Fruit fly (Drosophila melanogaster) whole organism, wandering third instar larva: Measurements from ENCODE around the gene CG31832.

Experiments used
- Abd-B ChIP-seq: fragments of >200 bp; optimal IDR thresholded peaks from 2 replicates; lab custom pipeline; 2017; ENCODE audit warnings: missing biosample characterization, missing genetic modification characterization
- CG9705 ChIP-seq: fragments of 200-800 bp; sonication (Bioruptor generic); optimal IDR thresholded peaks from 2 replicates; lab custom pipeline; 2018; ENCODE audit warnings: missing biosample characterization, mild to moderate bottlenecking, missing genetic modification characterization
- HLH106 ChIP-seq: fragments of 200-800 bp; optimal IDR thresholded peaks from 3 replicates; lab custom pipeline; 2019; ENCODE audit warnings: missing biosample characterization, mild to moderate bottlenecking, missing genetic modification characterization, moderate library complexity
- Hnf4 ChIP-seq: fragments of 200-800 bp; sonication (Bioruptor generic); optimal IDR thresholded peaks from 2 replicates; lab custom pipeline; 2016; ENCODE audit warnings: missing biosample characterization, mild to moderate bottlenecking, missing genetic modification characterization
- Hr78 ChIP-seq: fragments of >200 bp; optimal IDR thresholded peaks from 2 replicates; lab custom pipeline; 2017; ENCODE audit warnings: missing biosample characterization, missing genetic modification characterization
- Hr83 ChIP-seq: fragments of 200-300 bp; sonication (Bioruptor generic); optimal IDR thresholded peaks from 2 replicates; lab custom pipeline; 2016; ENCODE audit warnings: missing biosample characterization, mild to moderate bottlenecking, missing genetic modification characterization, moderate library complexity; ENCODE audit not compliant: poor library complexity, severe bottlenecking
- OdsH ChIP-seq: fragments of 200-800 bp; sonication (Bioruptor generic); optimal IDR thresholded peaks from 2 replicates; lab custom pipeline; 2016; ENCODE audit warnings: missing biosample characterization, mild to moderate bottlenecking, missing genetic modification characterization
- Vsx2 ChIP-seq: fragments of 200-300, 225-300 bp; sonication (Bioruptor generic); optimal IDR thresholded peaks from 2 replicates; lab custom pipeline; 2018; ENCODE audit warnings: missing biosample characterization, missing genetic modification characterization; ENCODE audit not compliant: partially characterized antibody
- foxo ChIP-seq, 2 experiments: fragments of 200-800 bp; sonication (Bioruptor generic); optimal IDR thresholded peaks; 2 replicates in 1 of 2; 3 replicates in 1 of 2; lab custom pipeline; 2016 to 2017; ENCODE audit warnings: missing biosample characterization in 2 of 2, missing genetic modification characterization in 2 of 2
- lola ChIP-seq: fragments of >200 bp; optimal IDR thresholded peaks from 2 replicates; lab custom pipeline; 2017; ENCODE audit warnings: missing biosample characterization, missing genetic modification characterization
- pan ChIP-seq: fragments of >200 bp; optimal IDR thresholded peaks from 2 replicates; lab custom pipeline; 2017
- psq ChIP-seq: fragments of 200-800 bp; sonication (Bioruptor generic); optimal IDR thresholded peaks from 3 replicates; lab custom pipeline; 2017; ENCODE audit warnings: missing biosample characterization, mild to moderate bottlenecking, missing genetic modification characterization, moderate library complexity
- rgr ChIP-seq: fragments of 200-800 bp; sonication (Bioruptor generic); optimal IDR thresholded peaks from 3 replicates; lab custom pipeline; 2016; ENCODE audit warnings: missing biosample characterization, mild to moderate bottlenecking, missing genetic modification characterization
- tai ChIP-seq: sonication (Bioruptor generic); optimal IDR thresholded peaks from 2 replicates; lab custom pipeline; 2016; ENCODE audit warnings: missing biosample characterization, missing genetic modification characterization

dm6 chr2L:15057225-15058117 lies 25.9 kb upstream of the CG31832 start, which contains the start of gene ck:
- TF ChIP-seq Hnf4 (GFP tag; lab: Kevin White, UChicago) (no peak), OdsH (GFP tag; lab: Kevin White, UChicago) (no peak), lola (GFP tag; lab: Kevin White, UChicago) (no peak), tai (GFP tag; lab: Kevin White, UChicago) (no peak), foxo (GFP tag; optimal IDR thresholded peaks at IDR 0.05; lab: Kevin White, UChicago) (no peak), Hr83 (GFP tag; lab: Kevin White, UChicago) (no peak), Vsx2 (GFP tag; lab: Kevin White, UChicago) (no peak), pan (lab: Kevin White, UChicago) (no peak), CG9705 (no peak), HLH106 (tag; lab: Kevin White, UChicago) (no peak), rgr (GFP tag; lab: Kevin White, UChicago) (no peak), psq (GFP tag; lab: Kevin White, UChicago) (no peak), Abd-B (GFP tag; lab: Kevin White, UChicago) (no peak), Hr78 (GFP tag; lab: Kevin White, UChicago) (no peak)
